Worm (Caenorhabditis elegans) whole organism, L2 larva: Measurements from ENCODE around the gene R13H4.7.

Source experiments
- F13H6.1 ChIP-seq: sonication (generic microtip); optimal IDR thresholded peaks from 2 replicates; lab custom pipeline; 2016; ENCODE audit warnings: missing genetic modification characterization, missing compliant biosample characterization
- R02D3.7 ChIP-seq: fragments of 150-350 bp; optimal IDR thresholded peaks from 2 replicates; lab custom pipeline; 2014; ENCODE audit warnings: missing biosample characterization, missing genetic modification characterization
- ZK546.5 ChIP-seq: sonication (generic microtip); optimal IDR thresholded peaks from 2 replicates; lab custom pipeline; 2017; ENCODE audit warnings: missing biosample characterization, missing genetic modification characterization
- alr-1 ChIP-seq: fragments of 150-350 bp; optimal IDR thresholded peaks from 2 replicates; lab custom pipeline; 2014; ENCODE audit warnings: missing biosample characterization, missing genetic modification characterization
- aly-2 ChIP-seq: fragments of 150-350 bp; optimal IDR thresholded peaks from 2 replicates; lab custom pipeline; 2014; ENCODE audit warnings: missing biosample characterization, missing genetic modification characterization
- ama-1 ChIP-seq: fragments of 150-350 bp; optimal IDR thresholded peaks from 2 replicates; lab custom pipeline; 2018; ENCODE audit warnings: inconsistent platforms
- blmp-1 ChIP-seq: sonication (generic microtip); optimal IDR thresholded peaks from 2 replicates; lab custom pipeline; 2017; ENCODE audit warnings: missing genetic modification characterization, mild to moderate bottlenecking, missing compliant biosample characterization, antibody characterized with exemption, moderate library complexity; ENCODE audit not compliant: insufficient read depth
- ceh-16 ChIP-seq: fragments of 150-350 bp; optimal IDR thresholded peaks from 2 replicates; lab custom pipeline; 2014; ENCODE audit warnings: missing biosample characterization, missing genetic modification characterization
- crh-2 ChIP-seq: sonication (generic microtip); optimal IDR thresholded peaks from 2 replicates; lab custom pipeline; 2017; ENCODE audit warnings: missing biosample characterization, missing genetic modification characterization
- dmd-4 ChIP-seq: sonication (generic microtip); optimal IDR thresholded peaks from 2 replicates; lab custom pipeline; 2017; ENCODE audit warnings: missing biosample characterization, missing genetic modification characterization
- egl-27 ChIP-seq: sonication (generic microtip); optimal IDR thresholded peaks from 3 replicates; lab custom pipeline; 2017; ENCODE audit warnings: missing biosample characterization, missing genetic modification reagents, missing genetic modification characterization
- elt-1 ChIP-seq: fragments of 150-350 bp; optimal IDR thresholded peaks from 2 replicates; lab custom pipeline; 2014; ENCODE audit warnings: missing biosample characterization, missing genetic modification characterization
- fos-1 ChIP-seq: fragments of 150-350 bp; optimal IDR thresholded peaks from 2 replicates; lab custom pipeline; 2014; ENCODE audit warnings: missing biosample characterization, missing genetic modification characterization
- gmeb-1 ChIP-seq: fragments of 150-350 bp; optimal IDR thresholded peaks from 2 replicates; lab custom pipeline; 2014; ENCODE audit warnings: missing biosample characterization, missing genetic modification characterization
- lin-13 ChIP-seq: fragments of 150-350 bp; optimal IDR thresholded peaks from 2 replicates; lab custom pipeline; 2014; ENCODE audit warnings: missing biosample characterization, missing genetic modification reagents, missing genetic modification characterization
- lin-39 ChIP-seq: fragments of 150-350 bp; optimal IDR thresholded peaks from 2 replicates; lab custom pipeline; 2014; ENCODE audit warnings: missing biosample characterization, missing genetic modification reagents, missing genetic modification characterization
- lsy-2 ChIP-seq, 2 experiments: fragments of 150-350 bp in 1 of 2; sonication (generic microtip) in 1 of 2; optimal IDR thresholded peaks; 2 replicates each; lab custom pipeline; 2014 to 2017; ENCODE audit warnings: missing biosample characterization in 2 of 2, missing genetic modification characterization in 2 of 2
- mab-5 ChIP-seq: fragments of 150-350 bp; optimal IDR thresholded peaks from 2 replicates; lab custom pipeline; 2014; ENCODE audit warnings: missing biosample characterization, missing genetic modification characterization
- mdl-1 ChIP-seq, 2 experiments: fragments of 150-350 bp in 1 of 2; sonication (generic microtip) in 1 of 2; optimal IDR thresholded peaks; 2 replicates each; lab custom pipeline; 2017; ENCODE audit warnings: missing biosample characterization in 2 of 2, missing genetic modification characterization in 2 of 2
- nhr-10 ChIP-seq: sonication (generic microtip); optimal IDR thresholded peaks from 2 replicates; lab custom pipeline; 2017; ENCODE audit warnings: missing biosample characterization, missing genetic modification characterization
- nhr-12 ChIP-seq: fragments of 150-350 bp; optimal IDR thresholded peaks from 2 replicates; lab custom pipeline; 2014; ENCODE audit warnings: missing biosample characterization, missing genetic modification characterization
- nhr-21 ChIP-seq: fragments of 150-350 bp; optimal IDR thresholded peaks from 2 replicates; lab custom pipeline; 2014; ENCODE audit warnings: missing biosample characterization, missing genetic modification characterization
- nhr-23 ChIP-seq: fragments of 150-350 bp; optimal IDR thresholded peaks from 2 replicates; lab custom pipeline; 2014; ENCODE audit warnings: missing biosample characterization, missing genetic modification reagents, missing genetic modification characterization
- nhr-25 ChIP-seq: fragments of 150-350 bp; sonication (generic microtip); optimal IDR thresholded peaks from 3 replicates; lab custom pipeline; 2014; ENCODE audit warnings: missing biosample characterization, missing genetic modification characterization
- nhr-6 ChIP-seq: fragments of 150-350 bp; optimal IDR thresholded peaks from 2 replicates; lab custom pipeline; 2014; ENCODE audit warnings: missing biosample characterization, missing genetic modification characterization
- skn-1 ChIP-seq: sonication (generic microtip); optimal IDR thresholded peaks from 2 replicates; lab custom pipeline; 2017; ENCODE audit warnings: missing biosample characterization, missing genetic modification characterization
- sma-3 ChIP-seq: sonication (generic microtip); optimal IDR thresholded peaks from 2 replicates; lab custom pipeline; 2016; ENCODE audit warnings: missing genetic modification reagents, missing genetic modification characterization, missing compliant biosample characterization
- sma-9 ChIP-seq, 2 experiments: fragments of 150-350 bp in 1 of 2; sonication (generic microtip) in 1 of 2; optimal IDR thresholded peaks; 2 replicates each; lab custom pipeline; 2014 to 2016; ENCODE audit warnings: missing genetic modification characterization in 2 of 2, mild to moderate bottlenecking in 1 of 2, missing biosample characterization in 1 of 2, missing compliant biosample characterization in 1 of 2, missing genetic modification reagents in 1 of 2, moderate library complexity in 1 of 2
- snpc-4 ChIP-seq: fragments of 150-350 bp; optimal IDR thresholded peaks from 2 replicates; lab custom pipeline; 2014; ENCODE audit warnings: missing biosample characterization, missing genetic modification characterization
- unc-39 ChIP-seq: fragments of 150-350 bp; optimal IDR thresholded peaks from 2 replicates; lab custom pipeline; 2014; ENCODE audit warnings: missing biosample characterization, missing genetic modification characterization
- unc-55 ChIP-seq: fragments of 150-350 bp; sonication (generic microtip); optimal IDR thresholded peaks from 3 replicates; lab custom pipeline; 2014; ENCODE audit warnings: missing biosample characterization, missing genetic modification reagents, missing genetic modification characterization
- unc-62 ChIP-seq: fragments of 150-350 bp; optimal IDR thresholded peaks from 2 replicates; lab custom pipeline; 2014; ENCODE audit warnings: missing biosample characterization, missing genetic modification reagents, missing genetic modification characterization
- zag-1 ChIP-seq: fragments of 150-350 bp; optimal IDR thresholded peaks from 2 replicates; lab custom pipeline; 2014; ENCODE audit warnings: missing biosample characterization, missing genetic modification characterization
- ztf-1 ChIP-seq: fragments of 200-800 bp; sonication (Bioruptor generic); conservative IDR thresholded peaks from 2 replicates; pipeline ENCODE4 v1.3.6; 2022; ENCODE audit warnings: missing genetic modification characterization, missing compliant biosample characterization
- ztf-4 ChIP-seq: fragments of 150-350 bp; optimal IDR thresholded peaks from 2 replicates; lab custom pipeline; 2014; ENCODE audit warnings: missing biosample characterization, missing genetic modification characterization

R13H4.7 gene

ce11 chrV:11862817-11863216 lies 5.2 kb downstream of the R13H4.7 start, which contains the start of gene R13H4.6:
Gene R13H4.6, plus strand, starts transcription at chrV:11863117.
- TF ChIP-seq sma-3 (GFP tag; lab: Kevin White, UChicago) (no peak), nhr-6 (tag; lab: Kevin White, UChicago) (no peak), ztf-4 (tag; lab: Kevin White, UChicago) (no peak), skn-1 (tag; lab: Kevin White, UChicago) (no peak), aly-2 (tag; lab: Kevin White, UChicago) (no peak), gmeb-1 (tag; lab: Kevin White, UChicago) (no peak), nhr-10 (tag; lab: Kevin White, UChicago) (no peak), ama-1 (no peak), dmd-4 (no peak), crh-2 (tag; lab: Kevin White, UChicago) (no peak), unc-39 (no peak), alr-1 (tag; lab: Kevin White, UChicago) (no peak), egl-27 (tag; lab: Kevin White, UChicago) (no peak), ZK546.5 (tag; lab: Kevin White, UChicago) (no peak), nhr-21 (no peak), ceh-16 (tag; lab: Kevin White, UChicago) (no peak), elt-1 (tag; lab: Kevin White, UChicago) (no peak), blmp-1 (tag; lab: Kevin White, UChicago) (no peak)

ce11 chrV:11861880-11862544 lies 6.0 kb downstream of the R13H4.7 start:
- TF ChIP-seq mab-5 (tag; lab: Kevin White, UChicago), result no peak
- TF ChIP-seq ztf-4 (tag; lab: Kevin White, UChicago), result no peak
- peak in 1 of 2 experiments; percentile 20 for TF ChIP-seq lsy-2 (tag; optimal IDR thresholded peaks at IDR 0.05; lab: Kevin White, UChicago)
- TF ChIP-seq unc-39, result no peak
- TF ChIP-seq sma-3 (GFP tag; lab: Kevin White, UChicago), result no peak
- TF ChIP-seq ztf-1 (GFP tag; lab: Robert Waterston, UW), result no peak
- TF ChIP-seq sma-9 (GFP tag; optimal IDR thresholded peaks at IDR 0.05; lab: Kevin White, UChicago), result peak; percentile 27
- TF ChIP-seq sma-9 (tag; optimal IDR thresholded peaks at IDR 0.05; lab: Kevin White, UChicago), result no peak
- TF ChIP-seq fos-1 (tag; lab: Kevin White, UChicago), result peak; percentile 63
- no peak for TF ChIP-seq zag-1
- no peak for TF ChIP-seq ZK546.5 (tag; lab: Kevin White, UChicago)
- peak; percentile 29 for TF ChIP-seq nhr-21

- TF ChIP-seq ztf-1 (GFP tag; lab: Robert Waterston, UW), result 0 out of 2 replicates have a peak, but pooled peaks have one; percentile 35
- TF ChIP-seq nhr-25, result no peak
- peak; percentile 19 for TF ChIP-seq unc-55 (GFP tag; lab: Kevin White, UChicago)
- TF ChIP-seq mab-5 (tag; lab: Kevin White, UChicago), result no peak
Observed at ce11 chrV:11860375-11860774, 7.7 kb downstream of the R13H4.7 start, which contains the start of gene R13H4.5. Gene R13H4.5, plus strand, starts transcription at chrV:11860675.

ce11 chrV:11859082-11859858 lies 8.8 kb downstream of the R13H4.7 start:
- TF ChIP-seq gmeb-1 (tag; lab: Kevin White, UChicago) (no peak), nhr-21 (peak; percentile 94), blmp-1 (tag; lab: Kevin White, UChicago) (peak; percentile 87), ceh-16 (tag; lab: Kevin White, UChicago) (no peak), mdl-1 (tag; optimal IDR thresholded peaks at IDR 0.05; lab: Kevin White, UChicago) (peak; percentile 52 to 84), F13H6.1 (tag; lab: Kevin White, UChicago) (peak; percentile 57), R02D3.7 (tag; lab: Kevin White, UChicago) (no peak), lin-39 (no peak), sma-3 (GFP tag; lab: Kevin White, UChicago) (peak; percentile 79), sma-9 (GFP tag; optimal IDR thresholded peaks at IDR 0.05; lab: Kevin White, UChicago) (peak; percentile 91), sma-9 (tag; optimal IDR thresholded peaks at IDR 0.05; lab: Kevin White, UChicago) (no peak), lsy-2 (tag; optimal IDR thresholded peaks at IDR 0.05; lab: Kevin White, UChicago) (peak in 1 of 2 experiments; percentile 48), ztf-1 (GFP tag; lab: Robert Waterston, UW) (no peak), snpc-4 (tag; lab: Kevin White, UChicago) (no peak), egl-27 (tag; lab: Kevin White, UChicago) (peak; percentile 69), fos-1 (tag; lab: Kevin White, UChicago) (peak; percentile 96), nhr-12 (tag; lab: Kevin White, UChicago) (no peak), nhr-23 (tag; lab: Kevin White, UChicago) (no peak), nhr-25 (peak; percentile 90), lin-13 (GFP tag; lab: Kevin White, UChicago) (no peak), unc-62 (GFP tag; lab: Kevin White, UChicago) (no peak)
